Worm (Caenorhabditis elegans) whole organism, young adult: ENCODE measurements around the gene F36H5.13.
"Not testable (repeated sequence)": the region's sequence is repeated elsewhere in the genome, so short reads cannot be mapped to it uniquely, and the experiment has no call there.

Experiments used
- B0019.2 ChIP-seq: fragments of 200-800 bp; sonication (Bioruptor generic); conservative IDR thresholded peaks from 2 replicates; pipeline ENCODE4 v1.3.6; 2022; ENCODE audit warnings: missing genetic modification reagents, missing genetic modification characterization, missing compliant biosample characterization
- B0035.1 ChIP-seq: sonication (generic microtip); optimal IDR thresholded peaks from 2 replicates; lab custom pipeline; 2016; ENCODE audit warnings: missing genetic modification characterization, mild to moderate bottlenecking, missing compliant biosample characterization, missing genotype, missing genetic modification reagents
- C06A6.2 ChIP-seq: fragments of 200-800 bp; sonication (Bioruptor generic); conservative IDR thresholded peaks from 2 replicates; pipeline ENCODE4 v1.3.6; 2022; ENCODE audit warnings: missing genetic modification characterization, missing compliant biosample characterization
- F22D6.2 ChIP-seq: sonication (generic microtip); optimal IDR thresholded peaks from 2 replicates; lab custom pipeline; 2016; ENCODE audit warnings: mild to moderate bottlenecking, missing genetic modification characterization, missing compliant biosample characterization
- F23B12.7 ChIP-seq: sonication (generic microtip); optimal IDR thresholded peaks from 2 replicates; lab custom pipeline; 2017; ENCODE audit warnings: missing genetic modification characterization, mild to moderate bottlenecking, missing compliant biosample characterization, antibody characterized with exemption, moderate library complexity; ENCODE audit not compliant: insufficient read depth
- F37B4.10 ChIP-seq: fragments of 200-800 bp; sonication (Bioruptor generic); IDR thresholded peaks from 2 replicates; pipeline ENCODE4 v1.3.6; 2022; ENCODE audit warnings: missing genetic modification characterization, missing compliant biosample characterization
- F39B2.1 ChIP-seq: fragments of 200-800 bp; sonication (Bioruptor generic); IDR thresholded peaks from 2 replicates; pipeline ENCODE4 v1.3.6; 2022; ENCODE audit warnings: missing genetic modification reagents, missing genetic modification characterization, missing compliant biosample characterization
- F49E8.2 ChIP-seq: sonication (generic microtip); optimal IDR thresholded peaks from 3 replicates; lab custom pipeline; 2017; ENCODE audit warnings: missing genetic modification characterization, mild to moderate bottlenecking, missing compliant biosample characterization, antibody characterized with exemption, moderate library complexity; ENCODE audit not compliant: insufficient read depth
- Y53F4B.3 ChIP-seq: fragments of 200-800 bp; sonication (Bioruptor generic); IDR thresholded peaks from 2 replicates; pipeline ENCODE4 v1.3.6; 2022; ENCODE audit warnings: missing genetic modification reagents, missing genetic modification characterization, missing compliant biosample characterization
- Y53G8AR.9 ChIP-seq: fragments of 200-800 bp; sonication (Bioruptor generic); conservative IDR thresholded peaks from 2 replicates; pipeline ENCODE4 v1.3.6; 2022; ENCODE audit warnings: missing genetic modification reagents, missing genetic modification characterization, missing compliant biosample characterization
- Y56A3A.18 ChIP-seq: fragments of 200-800 bp; sonication (Bioruptor generic); IDR thresholded peaks from 2 replicates; pipeline ENCODE4 v1.3.6; 2022; ENCODE audit warnings: missing genetic modification reagents, missing genetic modification characterization, missing compliant biosample characterization
- Y79H2A.3 ChIP-seq: fragments of 200-800 bp; sonication (Bioruptor generic); conservative IDR thresholded peaks from 2 replicates; pipeline ENCODE4 v1.3.6; 2022; ENCODE audit warnings: missing genetic modification reagents, missing genetic modification characterization, missing compliant biosample characterization
- Y95B8A.8 ChIP-seq: fragments of 200-800 bp; sonication (Bioruptor generic); IDR thresholded peaks from 2 replicates; pipeline ENCODE4 v1.3.6; 2022; ENCODE audit warnings: missing genetic modification reagents, missing genetic modification characterization, missing compliant biosample characterization
- athp-1 ChIP-seq: sonication (generic microtip); optimal IDR thresholded peaks from 2 replicates; lab custom pipeline; 2017; ENCODE audit warnings: mild to moderate bottlenecking, missing genetic modification characterization, missing compliant biosample characterization
- attf-3 ChIP-seq: fragments of 200-800 bp; sonication (Bioruptor generic); conservative IDR thresholded peaks from 2 replicates; pipeline ENCODE4 v1.3.6; 2022; ENCODE audit warnings: missing genetic modification reagents, missing genetic modification characterization, missing compliant biosample characterization
- bed-1 ChIP-seq: fragments of 200-800 bp; sonication (Bioruptor generic); IDR thresholded peaks from 2 replicates; pipeline ENCODE4 v1.3.6; 2022; ENCODE audit warnings: missing genetic modification reagents, missing genetic modification characterization, missing compliant biosample characterization
- cebp-1 ChIP-seq, 2 experiments: fragments of 200-800 bp in 1 of 2; sonication (Bioruptor generic) in 1 of 2; sonication (generic microtip) in 1 of 2; IDR thresholded peaks in 1 of 2; optimal IDR thresholded peaks in 1 of 2; 2 replicates each; pipeline versions ENCODE4 v1.3.6 to Lab custom; 2017 to 2022; ENCODE audit warnings: missing compliant biosample characterization in 2 of 2, missing genetic modification characterization in 2 of 2, mild to moderate bottlenecking in 1 of 2, missing genetic modification reagents in 1 of 2, moderate library complexity in 1 of 2
- ceh-40 ChIP-seq: fragments of 200-800 bp; sonication (Bioruptor generic); IDR thresholded peaks from 2 replicates; pipeline ENCODE4 v1.3.6; 2022; ENCODE audit warnings: missing genetic modification characterization, missing compliant biosample characterization
- ceh-58 ChIP-seq: fragments of 200-800 bp; sonication (Bioruptor generic); IDR thresholded peaks from 2 replicates; pipeline ENCODE4 v1.3.6; 2022; ENCODE audit warnings: missing genetic modification characterization, missing compliant biosample characterization
- ceh-91 ChIP-seq: fragments of 200-800 bp; sonication (Bioruptor generic); IDR thresholded peaks from 2 replicates; pipeline ENCODE4 v1.3.6; 2022; ENCODE audit warnings: missing genetic modification reagents, missing genetic modification characterization, missing compliant biosample characterization
- dpl-1 ChIP-seq: fragments of 150-350 bp; optimal IDR thresholded peaks from 2 replicates; lab custom pipeline; 2014; ENCODE audit warnings: missing biosample characterization, missing genetic modification reagents, missing genetic modification characterization
- egrh-3 ChIP-seq: fragments of 200-800 bp; sonication (Bioruptor generic); IDR thresholded peaks from 2 replicates; pipeline ENCODE4 v1.3.6; 2022; ENCODE audit warnings: missing genetic modification reagents, missing genetic modification characterization, missing compliant biosample characterization
- ets-4 ChIP-seq: fragments of 200-800 bp; sonication (Bioruptor generic); optimal IDR thresholded peaks from 2 replicates; lab custom pipeline; 2018; ENCODE audit warnings: mild to moderate bottlenecking, missing genetic modification characterization, missing compliant biosample characterization
- fkh-3 ChIP-seq: sonication (generic microtip); optimal IDR thresholded peaks from 2 replicates; lab custom pipeline; 2016; ENCODE audit warnings: mild to moderate bottlenecking, missing genetic modification characterization, missing compliant biosample characterization
- gei-17 ChIP-seq: fragments of 200-800 bp; sonication (Bioruptor generic); optimal IDR thresholded peaks from 2 replicates; lab custom pipeline; 2018; ENCODE audit warnings: mild to moderate bottlenecking, missing genetic modification characterization, missing compliant biosample characterization
- hrde-1 ChIP-seq: sonication (generic microtip); optimal IDR thresholded peaks from 2 replicates; lab custom pipeline; 2016; ENCODE audit warnings: missing genetic modification characterization, mild to moderate bottlenecking, missing compliant biosample characterization, moderate library complexity, missing genotype, missing genetic modification reagents, borderline replicate concordance
- let-607 ChIP-seq, 2 experiments: fragments of 200-800 bp in 1 of 2; sonication (Bioruptor generic) in 1 of 2; sonication (generic microtip) in 1 of 2; optimal IDR thresholded peaks; 2 replicates each; lab custom pipeline; 2016 to 2018; ENCODE audit warnings: mild to moderate bottlenecking in 2 of 2, missing compliant biosample characterization in 2 of 2, missing genetic modification characterization in 2 of 2, moderate library complexity in 2 of 2, missing genotype in 1 of 2
- lir-1 ChIP-seq: fragments of 200-800 bp; sonication (Bioruptor generic); conservative IDR thresholded peaks from 2 replicates; pipeline ENCODE4 v1.3.6; 2022; ENCODE audit warnings: missing genetic modification reagents, missing genetic modification characterization, missing compliant biosample characterization
- madf-6 ChIP-seq: fragments of 200-800 bp; sonication (Bioruptor generic); IDR thresholded peaks from 2 replicates; pipeline ENCODE4 v1.3.6; 2022; ENCODE audit warnings: missing genetic modification reagents, missing genetic modification characterization, missing compliant biosample characterization
- mcd-1 ChIP-seq: fragments of 200-800 bp; sonication (Bioruptor generic); IDR thresholded peaks from 2 replicates; pipeline ENCODE4 v1.3.6; 2022; ENCODE audit warnings: missing genetic modification reagents, missing genetic modification characterization, missing compliant biosample characterization
- nhr-90 ChIP-seq: sonication (generic microtip); optimal IDR thresholded peaks from 2 replicates; lab custom pipeline; 2016; ENCODE audit warnings: missing genotype, mild to moderate bottlenecking, missing genetic modification characterization, missing compliant biosample characterization
- rcor-1 ChIP-seq: fragments of 200-800 bp; sonication (Bioruptor generic); IDR thresholded peaks from 2 replicates; pipeline ENCODE4 v1.3.6; 2022; ENCODE audit warnings: missing genetic modification reagents, missing genetic modification characterization, missing compliant biosample characterization
- rec-8 ChIP-seq, 2 experiments: sonication (generic microtip); optimal IDR thresholded peaks; 2 replicates each; lab custom pipeline; 2016; ENCODE audit warnings: mild to moderate bottlenecking in 2 of 2, missing genetic modification characterization in 2 of 2, missing genetic modification reagents in 2 of 2, missing genotype in 2 of 2, missing biosample characterization in 1 of 2, missing compliant biosample characterization in 1 of 2, moderate library complexity in 1 of 2
- repo-1 ChIP-seq: sonication (generic microtip); optimal IDR thresholded peaks from 2 replicates; lab custom pipeline; 2017; ENCODE audit warnings: mild to moderate bottlenecking, missing genetic modification characterization, missing compliant biosample characterization
- sdz-38 ChIP-seq: sonication (generic microtip); optimal IDR thresholded peaks from 2 replicates; lab custom pipeline; 2016; ENCODE audit warnings: missing genotype, missing genetic modification characterization, missing compliant biosample characterization
- snpc-1.3 ChIP-seq: sonication (generic microtip); optimal IDR thresholded peaks from 2 replicates; lab custom pipeline; 2017; ENCODE audit warnings: missing genetic modification characterization, mild to moderate bottlenecking, missing compliant biosample characterization, antibody characterized with exemption, moderate library complexity, missing genotype, missing genetic modification reagents; ENCODE audit not compliant: insufficient read depth
- unc-62 ChIP-seq: fragments of 150-350 bp; optimal IDR thresholded peaks from 2 replicates; lab custom pipeline; 2014; ENCODE audit warnings: missing biosample characterization, missing genetic modification reagents, missing genetic modification characterization
- zfh-2 ChIP-seq: fragments of 200-800 bp; sonication (Bioruptor generic); conservative IDR thresholded peaks from 2 replicates; pipeline ENCODE4 v1.3.6; 2022; ENCODE audit warnings: missing genetic modification reagents, missing genetic modification characterization, missing compliant biosample characterization
- ztf-28 ChIP-seq: fragments of 200-800 bp; sonication (Bioruptor generic); IDR thresholded peaks from 2 replicates; pipeline ENCODE4 v1.3.6; 2022; ENCODE audit warnings: missing genetic modification reagents, missing genetic modification characterization, missing compliant biosample characterization
- ztf-3 ChIP-seq: fragments of 200-800 bp; sonication (Bioruptor generic); optimal IDR thresholded peaks from 2 replicates; lab custom pipeline; 2018; ENCODE audit warnings: mild to moderate bottlenecking, missing genetic modification characterization, missing compliant biosample characterization

The F36H5.13 gene

ce11 chrII:1786209-1786608 is 35.9 kb upstream of the F36H5.13 start, which contains the start of gene C08F1.10:
C08F1.10 (minus strand) TSS chrII:1786309.
- no peak for TF ChIP-seq athp-1 (tag; lab: Kevin White, UChicago)
- no peak for TF ChIP-seq snpc-1.3 (tag; lab: Kevin White, UChicago)
- no peak for TF ChIP-seq Y53F4B.3

ce11 chrII:1784799-1785198 is 34.5 kb upstream of the F36H5.13 start, which contains the start of gene C08F1.11:
C08F1.11 (minus strand) TSS chrII:1784899.
- no peak for TF ChIP-seq fkh-3 (tag; lab: Kevin White, UChicago)
- no peak for TF ChIP-seq F23B12.7 (tag; lab: Kevin White, UChicago)
- TF ChIP-seq mcd-1 (GFP tag; lab: Robert Waterston, UW) = no peak
- TF ChIP-seq ztf-3 (GFP tag; lab: Kevin White, UChicago) = no peak
- TF ChIP-seq hrde-1 (tag; lab: Kevin White, UChicago) = no peak
- no peak for TF ChIP-seq gei-17 (GFP tag; lab: Kevin White, UChicago)

ce11 chrII:1782474-1782873 is 32.2 kb upstream of the F36H5.13 start, which contains the start of gene math-4:
math-4 (minus strand) TSS chrII:1782574.
- TF ChIP-seq B0035.1 (tag; lab: Kevin White, UChicago) (no peak), C06A6.2 (GFP tag; lab: Robert Waterston, UW) (no peak), snpc-1.3 (tag; lab: Kevin White, UChicago) (no peak), ztf-28 (GFP tag; lab: Robert Waterston, UW) (no peak), ets-4 (no peak), madf-6 (GFP tag; lab: Robert Waterston, UW) (no peak), hrde-1 (tag; lab: Kevin White, UChicago) (no peak), bed-1 (GFP tag; lab: Robert Waterston, UW) (no peak), Y53G8AR.9 (no peak), Y56A3A.18 (no peak), ceh-40 (GFP tag; lab: Robert Waterston, UW) (no peak), F49E8.2 (tag; lab: Kevin White, UChicago) (no peak), cebp-1 (GFP tag; IDR thresholded peaks at IDR 0.05; lab: Robert Waterston, UW) (no peak), cebp-1 (tag; optimal IDR thresholded peaks at IDR 0.05; lab: Kevin White, UChicago) (no peak), ceh-58 (GFP tag; lab: Robert Waterston, UW) (no peak), athp-1 (tag; lab: Kevin White, UChicago) (no peak), rcor-1 (GFP tag; lab: Robert Waterston, UW) (no peak), rec-8 (tag; optimal IDR thresholded peaks at IDR 0.05; lab: Kevin White, UChicago) (no peak)

ce11 chrII:1775234-1775633 is 24.9 kb upstream of the F36H5.13 start, which contains the start of gene F36H5.14:
F36H5.14 (plus strand) TSS chrII:1775534.
- TF ChIP-seq zfh-2; attf-3 (GFP tag; lab: Robert Waterston, UW); ceh-91 (GFP tag; lab: Robert Waterston, UW): not testable (repeated sequence)

- TF ChIP-seq F39B2.1 (GFP tag; lab: Robert Waterston, UW) (no peak), unc-62 (GFP tag; lab: Kevin White, UChicago) (no peak), ceh-58 (GFP tag; lab: Robert Waterston, UW) (no peak), C06A6.2 (GFP tag; lab: Robert Waterston, UW) (no peak), lir-1 (no peak), F37B4.10 (no peak), B0019.2 (GFP tag; lab: Robert Waterston, UW) (no peak), egrh-3 (GFP tag; lab: Robert Waterston, UW) (no peak), sdz-38 (tag; lab: Kevin White, UChicago) (no peak), dpl-1 (GFP tag; lab: Kevin White, UChicago) (no peak), rec-8 (tag; optimal IDR thresholded peaks at IDR 0.05; lab: Kevin White, UChicago) (no peak), F22D6.2 (no peak), let-607 (tag; optimal IDR thresholded peaks at IDR 0.05; lab: Kevin White, UChicago) (no peak), nhr-90 (tag; lab: Kevin White, UChicago) (no peak), repo-1 (tag; lab: Kevin White, UChicago) (no peak), Y95B8A.8 (GFP tag; lab: Robert Waterston, UW) (no peak), Y79H2A.3 (GFP tag; lab: Robert Waterston, UW) (no peak)
These were observed 21.5 kb upstream of the F36H5.13 start, which contains the start of gene math-3 for ce11 chrII:1771785-1772184. math-3 (plus strand) TSS chrII:1772085.
